Worm (Caenorhabditis elegans): ENCODE measurements around the gene mut-7.
A peak's percentile ranks its signal among the peaks of the same experiment; 100 is the strongest.

mut-7 gene

DNA sequence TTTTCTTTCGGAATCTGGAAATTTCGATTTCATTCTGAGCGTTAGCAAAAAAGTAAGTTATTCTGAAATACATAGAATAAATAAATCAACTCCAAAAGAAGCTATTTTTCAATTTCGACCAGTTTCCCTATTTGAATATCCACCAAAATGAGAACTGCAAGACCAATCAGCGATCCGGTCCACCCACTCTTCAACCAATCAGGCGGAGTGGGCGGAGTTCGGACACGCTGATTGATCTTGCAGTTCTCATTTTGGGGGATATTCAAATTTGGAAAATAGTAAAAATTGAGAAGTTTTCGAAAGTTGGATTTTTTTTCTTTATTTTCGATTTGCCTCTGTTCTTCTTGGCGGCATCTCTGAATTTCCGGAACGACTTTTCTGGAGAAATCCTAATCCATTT lies 28.7 kb upstream of the mut-7 start (continued):
- no peak for TF ChIP-seq ztf-26 (tag; optimal IDR thresholded peaks at IDR 0.05)

DNA sequence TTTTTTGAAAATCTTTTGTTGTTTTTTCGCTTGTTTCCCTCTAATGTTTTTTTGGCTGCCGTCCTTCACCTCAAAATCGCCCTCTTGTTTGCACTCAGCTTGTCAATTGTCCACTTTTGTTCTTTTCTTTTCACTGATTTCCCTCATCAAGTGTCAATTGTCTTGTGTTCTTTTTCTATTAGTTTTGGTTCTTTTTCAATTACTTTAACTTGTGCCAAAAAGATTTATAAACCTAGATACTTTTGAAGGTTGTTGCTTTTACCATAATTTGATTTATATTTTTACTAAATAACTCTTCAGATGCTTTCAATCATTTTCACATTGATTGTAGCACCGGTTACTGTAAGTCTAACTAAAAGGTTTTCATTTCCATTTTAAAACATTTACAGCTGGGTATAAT lies 26.3 kb upstream of the mut-7 start, which contains the start of gene C48B4.13:
Gene C48B4.13, plus strand, starts transcription at position 301 of the 400 bp plus-strand sequence.
- TF ChIP-seq zfh-2 (GFP tag; conservative IDR thresholded peaks at IDR 0.05) (no peak), ets-4 (GFP tag; optimal IDR thresholded peaks at IDR 0.05) (no peak), nfya-2 (GFP tag; IDR thresholded peaks at IDR 0.05) (no peak), lin-54 (GFP tag; optimal IDR thresholded peaks at IDR 0.05) (no peak), madf-6 (GFP tag; IDR thresholded peaks at IDR 0.05) (no peak), sptf-2 (GFP tag; optimal IDR thresholded peaks at IDR 0.05) (no peak), ama-1 (optimal IDR thresholded peaks at IDR 0.05) (no peak), ama-1 (GFP tag; optimal IDR thresholded peaks at IDR 0.05) (no peak), Y53G8AR.9 (GFP tag; conservative IDR thresholded peaks at IDR 0.05) (no peak), atf-7 (tag; optimal IDR thresholded peaks at IDR 0.05) (no peak), efl-1 (GFP tag; optimal IDR thresholded peaks at IDR 0.05) (no peak), attf-5 (GFP tag; optimal IDR thresholded peaks at IDR 0.05) (no peak), ceh-40 (GFP tag; IDR thresholded peaks at IDR 0.05) (no peak), attf-3 (GFP tag; conservative IDR thresholded peaks at IDR 0.05) (no peak), chd-7 (tag; optimal IDR thresholded peaks at IDR 0.05) (no peak), C06A6.2 (GFP tag; conservative IDR thresholded peaks at IDR 0.05) (no peak), lin-40 (tag; optimal IDR thresholded peaks at IDR 0.05) (no peak)

DNA sequence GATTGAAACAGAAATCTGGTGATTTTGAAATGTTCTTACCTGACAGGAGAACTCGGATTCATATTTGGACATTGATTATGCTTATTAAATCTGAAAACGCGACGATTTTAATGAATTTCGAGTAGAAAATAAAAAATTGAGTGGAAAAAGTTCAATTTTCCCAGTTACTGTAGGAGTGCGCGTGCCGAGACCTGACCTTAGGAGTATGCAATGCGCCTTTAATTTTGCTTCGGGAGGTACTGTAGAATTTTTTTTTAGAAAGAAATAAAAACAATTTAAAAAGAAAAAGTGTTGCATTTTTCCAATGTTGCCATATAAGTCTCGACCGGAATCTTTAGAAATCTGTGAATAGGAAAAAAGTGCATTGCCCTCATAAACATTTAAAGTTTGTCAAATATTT lies 23.8 kb upstream of the mut-7 start, which contains the start of gene C48B4.11:
Gene C48B4.11, minus strand, starts transcription at position 143 of the 400 bp plus-strand sequence.
- TF ChIP-seq ets-4 (GFP tag; optimal IDR thresholded peaks at IDR 0.05) (no peak), F33H1.4 (GFP tag; IDR thresholded peaks at IDR 0.05) (peak; percentile 87), madf-8 (GFP tag; conservative IDR thresholded peaks at IDR 0.05) (peak; percentile 61), snpc-1.3 (tag; optimal IDR thresholded peaks at IDR 0.05; ENCODE audit: insufficient read depth) (no peak), let-607 (tag; optimal IDR thresholded peaks at IDR 0.05) (no peak), dox-1 (GFP tag; IDR thresholded peaks at IDR 0.05) (0 out of 2 replicates have a peak, but pooled peaks have one; percentile 20), die-1 (tag; optimal IDR thresholded peaks at IDR 0.05) (no peak), repo-1 (tag; optimal IDR thresholded peaks at IDR 0.05) (no peak), madf-10 (tag; optimal IDR thresholded peaks at IDR 0.05) (no peak), Y95B8A.8 (GFP tag; IDR thresholded peaks at IDR 0.05) (no peak), rcor-1 (GFP tag; IDR thresholded peaks at IDR 0.05) (no peak), bed-2 (GFP tag; IDR thresholded peaks at IDR 0.05) (no peak), ztf-18 (tag; optimal IDR thresholded peaks at IDR 0.05) (no peak), F57C9.4 (tag; optimal IDR thresholded peaks at IDR 0.05) (no peak), ztf-25 (GFP tag; IDR thresholded peaks at IDR 0.05) (no peak), him-1 (tag; optimal IDR thresholded peaks at IDR 0.05) (peak; percentile 48), madf-6 (GFP tag; IDR thresholded peaks at IDR 0.05) (peak; percentile 82), F10E7.11 (tag; optimal IDR thresholded peaks at IDR 0.05) (no peak), D2030.7 (GFP tag; IDR thresholded peaks at IDR 0.05) (no peak), ceh-40 (GFP tag; IDR thresholded peaks at IDR 0.05) (no peak), nhr-179 (tag; optimal IDR thresholded peaks at IDR 0.05) (no peak), hrde-1 (tag; optimal IDR thresholded peaks at IDR 0.05; ENCODE audit: borderline replicate concordance) (no peak), Y56A3A.18 (GFP tag; IDR thresholded peaks at IDR 0.05) (no peak), dpl-1 (GFP tag; optimal IDR thresholded peaks at IDR 0.05) (no peak), xnd-1 (tag; optimal IDR thresholded peaks at IDR 0.05) (peak; percentile 68), somi-1 (GFP tag; optimal IDR thresholded peaks at IDR 0.05) (no peak), lsl-1 (GFP tag; optimal IDR thresholded peaks at IDR 0.05) (peak; percentile 93), F49E8.2 (tag; optimal IDR thresholded peaks at IDR 0.05; ENCODE audit: insufficient read depth) (peak; percentile 25), zfh-2 (GFP tag; conservative IDR thresholded peaks at IDR 0.05) (no peak), nhr-90 (tag; optimal IDR thresholded peaks at IDR 0.05) (no peak), tbp1 (GFP tag; optimal IDR thresholded peaks at IDR 0.05) (no peak), efl-1 (GFP tag; optimal IDR thresholded peaks at IDR 0.05) (peak; percentile 12)
